Fruit fly (Drosophila melanogaster) whole organism, prepupa: ENCODE measurements around the gene CG9592.

ENCODE experiments used
- CG11762 ChIP-seq: fragments of 200-800 bp; sonication (Bioruptor generic); optimal IDR thresholded peaks from 3 replicates; lab custom pipeline; 2016; ENCODE audit warnings: missing biosample characterization, missing genetic modification characterization; ENCODE audit not compliant: insufficient read depth
- CG15336 ChIP-seq: fragments of 200-800 bp; sonication (Bioruptor generic); IDR thresholded peaks from 2 replicates; pipeline ENCODE4 v1.3.6; 2022; ENCODE audit warnings: missing biosample characterization, missing genetic modification characterization
- CG1621 ChIP-seq: fragments of 200-800 bp; sonication (Bioruptor generic); optimal IDR thresholded peaks from 3 replicates; lab custom pipeline; 2018; ENCODE audit warnings: missing biosample characterization, mild to moderate bottlenecking, missing genetic modification characterization
- CG32006 ChIP-seq: fragments of 200-800 bp; sonication (Bioruptor generic); optimal IDR thresholded peaks from 3 replicates; lab custom pipeline; 2017; ENCODE audit warnings: missing biosample characterization, mild to moderate bottlenecking, missing genetic modification characterization
- CG6276 ChIP-seq: fragments of 200-800 bp; sonication (Bioruptor generic); optimal IDR thresholded peaks from 2 replicates; lab custom pipeline; 2017; ENCODE audit warnings: missing biosample characterization, mild to moderate bottlenecking, missing genetic modification characterization
- CG6792 ChIP-seq: fragments of 200-800 bp; sonication (Bioruptor generic); optimal IDR thresholded peaks from 3 replicates; lab custom pipeline; 2016; ENCODE audit warnings: missing biosample characterization, missing genetic modification characterization
- CG7368 ChIP-seq: fragments of 200-800 bp; sonication (Bioruptor generic); optimal IDR thresholded peaks from 3 replicates; lab custom pipeline; 2016; ENCODE audit warnings: missing biosample characterization, missing genetic modification characterization
- CG9139 ChIP-seq: fragments of 200-800 bp; sonication (Bioruptor generic); optimal IDR thresholded peaks from 3 replicates; lab custom pipeline; 2017; ENCODE audit warnings: missing biosample characterization, mild to moderate bottlenecking, missing genetic modification characterization
- Smox ChIP-seq: fragments of 200-800 bp; sonication (Bioruptor generic); optimal IDR thresholded peaks from 3 replicates; lab custom pipeline; 2016; ENCODE audit warnings: missing biosample characterization, missing genetic modification characterization
- Sox102F ChIP-seq: fragments of 200-800 bp; sonication (Bioruptor generic); optimal IDR thresholded peaks from 2 replicates; lab custom pipeline; 2016; ENCODE audit warnings: missing biosample characterization, mild to moderate bottlenecking, missing genetic modification characterization
- Sox14 ChIP-seq: fragments of 200-800 bp; sonication (Bioruptor generic); optimal IDR thresholded peaks from 3 replicates; lab custom pipeline; 2016; ENCODE audit warnings: missing biosample characterization, missing genetic modification characterization
- acj6 ChIP-seq: fragments of 200-800 bp; sonication (Bioruptor generic); optimal IDR thresholded peaks from 3 replicates; lab custom pipeline; 2016; ENCODE audit warnings: missing biosample characterization, missing genetic modification characterization
- fd59A ChIP-seq: fragments of 200-800 bp; sonication (Bioruptor generic); optimal IDR thresholded peaks from 2 replicates; lab custom pipeline; 2017; ENCODE audit warnings: missing biosample characterization, mild to moderate bottlenecking, missing genetic modification characterization, missing genetic modification reagents

dm6 chr3L:14513286-14513685 lies 4.3 kb upstream of the CG9592 start:
- TF ChIP-seq CG7368 (GFP tag; lab: Kevin White, UChicago) = no peak
- no peak for TF ChIP-seq CG15336
- no peak for TF ChIP-seq fd59A (GFP tag; lab: Kevin White, UChicago)
- TF ChIP-seq acj6 (GFP tag; lab: Kevin White, UChicago) = no peak
- no peak for TF ChIP-seq Sox14
- no peak for TF ChIP-seq Smox (GFP tag; lab: Kevin White, UChicago)
- no peak for TF ChIP-seq Sox102F (GFP tag; lab: Kevin White, UChicago)
- no peak for TF ChIP-seq CG32006 (GFP tag; lab: Kevin White, UChicago)
- TF ChIP-seq CG6792 (GFP tag; lab: Kevin White, UChicago) = no peak
- TF ChIP-seq CG1621 (tag; lab: Kevin White, UChicago) = no peak
- no peak for TF ChIP-seq CG11762 (GFP tag; lab: Kevin White, UChicago)
- no peak for TF ChIP-seq CG6276 (GFP tag; lab: Kevin White, UChicago)
- no peak for TF ChIP-seq CG9139
